Fruit fly (Drosophila melanogaster): ENCODE data around the gene Nnf1b.
A peak's percentile ranks its signal among the peaks of the same experiment; 100 is the strongest.

Nnf1b gene

DNA sequence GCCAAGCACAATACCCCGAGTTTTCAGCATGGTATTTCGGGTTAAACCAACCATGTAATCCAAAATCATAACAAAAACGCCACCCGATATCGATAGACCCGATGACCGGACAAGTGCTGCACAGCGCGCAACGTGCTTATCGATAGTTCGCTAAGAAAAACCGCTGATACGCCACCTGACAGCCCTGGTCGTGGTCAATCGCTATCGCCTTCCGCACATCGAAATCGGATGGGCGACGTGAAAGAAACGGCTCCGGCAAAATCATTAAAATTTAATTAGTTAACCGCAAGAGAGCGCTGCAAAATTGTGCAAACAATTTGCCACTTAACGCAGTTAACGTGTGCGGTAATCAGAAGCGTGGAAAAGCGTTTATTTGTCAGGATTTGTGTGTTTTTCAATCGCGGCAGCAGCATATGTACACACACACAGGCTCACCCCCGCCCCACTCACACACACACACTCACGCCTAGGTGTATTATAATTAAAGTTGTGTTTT, 15.4 kb downstream of the Nnf1b start, which contains the start of the genes CG3862 and dock (continued):
- TF ChIP-seq Stat92E (GFP tag; optimal IDR thresholded peaks at IDR 0.05) (peak in 1 of 3 experiments; percentile 68), CG4360 (GFP tag; IDR thresholded peaks at IDR 0.05) (no peak; the same call in 1 of the 2 replicates), CG4820 (GFP tag; optimal IDR thresholded peaks at IDR 0.05) (peak; percentile 18), croc (GFP tag; conservative IDR thresholded peaks at IDR 0.05) (no peak), jumu (GFP tag; optimal IDR thresholded peaks at IDR 0.05) (peak; percentile 64), Dip2 (GFP tag; IDR thresholded peaks at IDR 0.05) (no peak), ttk (GFP tag; IDR thresholded peaks at IDR 0.05) (no peak), Hey (tag; optimal IDR thresholded peaks at IDR 0.05) (no peak), CG12659 (GFP tag; optimal IDR thresholded peaks at IDR 0.05) (peak; percentile 88), h (optimal IDR thresholded peaks at IDR 0.05) (no peak), Side (GFP tag; optimal IDR thresholded peaks at IDR 0.05) (peak; percentile 35), da (GFP tag; optimal IDR thresholded peaks at IDR 0.05) (peak; percentile 24), CG10209 (GFP tag; optimal IDR thresholded peaks at IDR 0.05) (no peak), Sry-β (GFP tag; optimal IDR thresholded peaks at IDR 0.05) (peak; percentile 85), Fer1 (GFP tag; optimal IDR thresholded peaks at IDR 0.05) (peak; percentile 67), CG30431 (GFP tag; optimal IDR thresholded peaks at IDR 0.05) (no peak), dm (GFP tag; optimal IDR thresholded peaks at IDR 0.05) (peak; percentile 66), Abd-B (GFP tag; optimal IDR thresholded peaks at IDR 0.05) (peak; percentile 39), CG14441 (GFP tag; IDR thresholded peaks at IDR 0.05) (no peak), sug (tag; optimal IDR thresholded peaks at IDR 0.05) (peak; percentile 56), Bdp1 (GFP tag; optimal IDR thresholded peaks at IDR 0.05) (peak; percentile 45), gcm (GFP tag; optimal IDR thresholded peaks at IDR 0.05) (peak; percentile 39), grn (GFP tag; optimal IDR thresholded peaks at IDR 0.05) (peak; percentile 67), Antp (GFP tag; optimal IDR thresholded peaks at IDR 0.05) (peak; percentile 66), CG7786 (GFP tag; optimal IDR thresholded peaks at IDR 0.05) (peak; percentile 50), CoRest (tag; optimal IDR thresholded peaks at IDR 0.05) (peak; percentile 32), al (GFP tag; IDR thresholded peaks at IDR 0.05) (0 out of 2 replicates have a peak, but pooled peaks have one; percentile 33), Hr39 (optimal IDR thresholded peaks at IDR 0.05) (no peak), cad (GFP tag; optimal IDR thresholded peaks at IDR 0.05) (no peak), gsb-n (tag; optimal IDR thresholded peaks at IDR 0.05) (peak; percentile 19), amos (GFP tag; IDR thresholded peaks at IDR 0.05; ENCODE audit: partially characterized antibody) (peak; percentile 95), zen2 (GFP tag; IDR thresholded peaks at IDR 0.05; ENCODE audit: partially characterized antibody) (peak; percentile 97), CG1602 (GFP tag; optimal IDR thresholded peaks at IDR 0.05) (no peak), Mes4 (GFP tag; optimal IDR thresholded peaks at IDR 0.05) (peak; percentile 8), CG34422 (GFP tag; IDR thresholded peaks at IDR 0.05) (peak; percentile 79), E2f1 (GFP tag; IDR thresholded peaks at IDR 0.05) (no peak), Neu2 (GFP tag; optimal IDR thresholded peaks at IDR 0.05; ENCODE audit: borderline replicate concordance) (no peak), wor (GFP tag; IDR thresholded peaks at IDR 0.05) (no peak), kay (GFP tag; optimal IDR thresholded peaks at IDR 0.05) (peak; percentile 46), Doc3 (GFP tag; IDR thresholded peaks at IDR 0.05; ENCODE audit: partially characterized antibody) (peak; percentile 84), CG17385 (GFP tag; optimal IDR thresholded peaks at IDR 0.05) (peak; percentile 21), D19A (tag; optimal IDR thresholded peaks at IDR 0.05) (no peak), sima (GFP tag; optimal IDR thresholded peaks at IDR 0.05) (no peak), CG7556 (GFP tag; optimal IDR thresholded peaks at IDR 0.05) (peak; percentile 47), CG31224 (GFP tag; IDR thresholded peaks at IDR 0.05) (peak; percentile 30; the same call in 1 of the 2 replicates), salm (tag; optimal IDR thresholded peaks at IDR 0.05) (no peak), CG15011 (GFP tag; optimal IDR thresholded peaks at IDR 0.05) (no peak), CG33557 (GFP tag; optimal IDR thresholded peaks at IDR 0.05) (peak; percentile 34), CG9932 (GFP tag; IDR thresholded peaks at IDR 0.05) (peak; percentile 86), CG10267 (tag; optimal IDR thresholded peaks at IDR 0.05) (peak; percentile 91), CG12219 (GFP tag; optimal IDR thresholded peaks at IDR 0.05) (no peak)

Data from whole organism, embryonic.